Worm (Caenorhabditis elegans) whole organism, mixed stage, embryonic: Measurements from ENCODE around the gene spo-11.

ENCODE experiments used
- bed-3 ChIP-seq: fragments of 200-800 bp; sonication (Bioruptor generic); optimal IDR thresholded peaks from 3 replicates; lab custom pipeline; 2018; ENCODE audit warnings: mild to moderate bottlenecking, missing genetic modification characterization, moderate library complexity, missing compliant biosample characterization
- ceh-39 ChIP-seq: fragments of 150-350 bp; optimal IDR thresholded peaks from 2 replicates; lab custom pipeline; 2014; ENCODE audit warnings: missing biosample characterization, missing genetic modification characterization
- ceh-83 ChIP-seq: fragments of 200-800 bp; sonication (Bioruptor generic); optimal IDR thresholded peaks from 2 replicates; lab custom pipeline; 2018; ENCODE audit warnings: mild to moderate bottlenecking, missing genetic modification characterization, missing compliant biosample characterization
- ces-1 ChIP-seq: fragments of 150-350 bp; optimal IDR thresholded peaks from 2 replicates; lab custom pipeline; 2014; ENCODE audit warnings: missing biosample characterization, missing genetic modification reagents, missing genetic modification characterization
- drap-1 ChIP-seq: fragments of 200-800 bp; sonication (Bioruptor generic); optimal IDR thresholded peaks from 3 replicates; lab custom pipeline; 2018; ENCODE audit warnings: mild to moderate bottlenecking, missing genetic modification characterization, missing compliant biosample characterization
- elt-1 ChIP-seq: sonication (generic microtip); optimal IDR thresholded peaks from 2 replicates; lab custom pipeline; 2017; ENCODE audit warnings: missing genetic modification characterization, mild to moderate bottlenecking, missing compliant biosample characterization, antibody characterized with exemption, moderate library complexity, borderline replicate concordance; ENCODE audit not compliant: insufficient read depth
- elt-3 ChIP-seq: fragments of 150-350 bp; optimal IDR thresholded peaks from 2 replicates; lab custom pipeline; 2014; ENCODE audit warnings: missing biosample characterization, missing genetic modification characterization
- lin-13 ChIP-seq: fragments of 150-350 bp; optimal IDR thresholded peaks from 2 replicates; lab custom pipeline; 2014; ENCODE audit warnings: missing biosample characterization, missing genetic modification characterization
- lsy-2 ChIP-seq: fragments of 150-350 bp; optimal IDR thresholded peaks from 2 replicates; lab custom pipeline; 2014; ENCODE audit warnings: missing biosample characterization, missing genetic modification characterization
- nhr-237 ChIP-seq: fragments of 150-350 bp; optimal IDR thresholded peaks from 2 replicates; lab custom pipeline; 2014; ENCODE audit warnings: missing biosample characterization, missing genetic modification characterization
- pha-4 ChIP-seq: fragments of 150-350 bp; optimal IDR thresholded peaks from 2 replicates; lab custom pipeline; 2018; ENCODE audit warnings: missing biosample characterization, missing genetic modification reagents, missing genetic modification characterization
- snpc-4 ChIP-seq: fragments of 150-350 bp; optimal IDR thresholded peaks from 2 replicates; lab custom pipeline; 2014; ENCODE audit warnings: missing biosample characterization, missing genetic modification characterization
- unc-39 ChIP-seq: fragments of 150-350 bp; optimal IDR thresholded peaks from 2 replicates; lab custom pipeline; 2014; ENCODE audit warnings: missing biosample characterization, missing genetic modification characterization

- TF ChIP-seq bed-3 (GFP tag; lab: Kevin White, UChicago) = no peak
- no peak for TF ChIP-seq lin-13
- TF ChIP-seq drap-1 = no peak
- TF ChIP-seq ceh-83 (GFP tag; lab: Kevin White, UChicago) = no peak
- no peak for TF ChIP-seq snpc-4 (tag; lab: Kevin White, UChicago)
- no peak for TF ChIP-seq unc-39
- TF ChIP-seq nhr-237 = no peak
- TF ChIP-seq pha-4 (tag; lab: Kevin White, UChicago) = no peak
- no peak for TF ChIP-seq elt-1 (tag; lab: Kevin White, UChicago)
- TF ChIP-seq lsy-2 (tag; lab: Kevin White, UChicago) = no peak
- no peak for TF ChIP-seq elt-3 (tag; lab: Kevin White, UChicago)
- TF ChIP-seq ceh-39 (tag; lab: Kevin White, UChicago) = no peak
- no peak for TF ChIP-seq ces-1 (GFP tag; lab: Kevin White, UChicago)
Observed at ce11 chrIV:11100271-11100670, 24.4 kb downstream of the spo-11 start, which contains the start of gene str-3.
